Fruit fly (Drosophila melanogaster): ENCODE measurements around the gene CG43091.
A peak's percentile ranks its signal among the peaks of the same experiment; 100 is the strongest.

Gene CG43091

DNA sequence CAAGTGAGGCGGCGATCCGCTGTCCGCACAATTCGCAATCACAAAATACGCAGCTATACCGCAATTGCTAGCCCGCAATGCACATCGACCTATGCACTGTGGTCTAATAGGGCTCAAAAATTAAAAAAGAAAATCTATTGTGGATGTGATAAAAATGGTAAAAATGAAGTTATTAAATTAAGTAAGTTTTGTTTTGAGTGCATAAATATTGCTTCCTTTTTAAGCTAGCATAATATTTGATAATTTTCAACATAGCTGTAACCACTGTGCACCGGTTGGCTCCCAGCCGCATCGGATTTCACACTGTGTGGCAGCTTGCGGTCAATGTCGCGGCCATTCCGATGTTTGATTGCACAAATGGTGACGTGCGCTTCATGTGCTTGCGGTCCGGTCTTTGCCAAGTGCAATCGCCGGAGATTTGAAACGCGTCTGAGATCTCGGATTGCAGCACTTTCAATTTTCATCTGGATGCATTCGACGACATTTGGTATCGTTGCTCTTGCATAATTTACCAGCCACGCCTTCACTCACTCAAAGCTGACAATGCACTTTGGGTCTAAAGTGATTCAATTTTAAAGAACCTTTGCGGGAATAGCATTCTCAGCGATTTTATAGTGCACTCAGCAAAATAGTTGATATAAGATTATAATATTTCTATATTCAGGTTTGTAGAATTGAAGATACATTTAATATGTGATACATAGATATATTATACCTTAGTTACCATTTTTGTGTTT is 48.1 kb upstream of the CG43091 start (continued):
- no peak for TF ChIP-seq CG1024 (GFP tag; IDR thresholded peaks at IDR 0.05)
- TF ChIP-seq CG34376 (GFP tag; optimal IDR thresholded peaks at IDR 0.05): no peak
- TF ChIP-seq gro (GFP tag; optimal IDR thresholded peaks at IDR 0.05): no peak
- no peak for TF ChIP-seq nau (GFP tag; optimal IDR thresholded peaks at IDR 0.05)
- no peak for TF ChIP-seq CG5245 (GFP tag; optimal IDR thresholded peaks at IDR 0.05)
- no peak; the same call in 1 of the 2 replicates for TF ChIP-seq chm (GFP tag; IDR thresholded peaks at IDR 0.05)
- peak; percentile 66; the same call in 2 of the 3 replicates for TF ChIP-seq zfh1 (GFP tag; IDR thresholded peaks at IDR 0.05)
- no peak for TF ChIP-seq CG7963 (GFP tag; IDR thresholded peaks at IDR 0.05; ENCODE audit: partially characterized antibody)
- no peak for TF ChIP-seq psq (GFP tag; optimal IDR thresholded peaks at IDR 0.05)
- no peak for TF ChIP-seq CG30431 (GFP tag; optimal IDR thresholded peaks at IDR 0.05)
- TF ChIP-seq CG10147 (GFP tag; optimal IDR thresholded peaks at IDR 0.05): no peak
- no peak for TF ChIP-seq Med (GFP tag)
- TF ChIP-seq CG9817 (tag; optimal IDR thresholded peaks at IDR 0.05): no peak
- no peak for TF ChIP-seq slp2 (GFP tag; optimal IDR thresholded peaks at IDR 0.05)
- TF ChIP-seq Mes4 (GFP tag; optimal IDR thresholded peaks at IDR 0.05): no peak
- 0 out of 3 replicates have a peak, but pooled peaks have one; percentile 22 for TF ChIP-seq ci (GFP tag; IDR thresholded peaks at IDR 0.05)
- no peak for TF ChIP-seq GATAe (GFP tag; conservative IDR thresholded peaks at IDR 0.05)
- 0 out of 2 replicates have a peak, but pooled peaks have one; percentile 51 for TF ChIP-seq CG17328 (GFP tag; IDR thresholded peaks at IDR 0.05)
- TF ChIP-seq CG1529 (GFP tag; optimal IDR thresholded peaks at IDR 0.05): no peak
- no peak for TF ChIP-seq D19A (tag; optimal IDR thresholded peaks at IDR 0.05)
- TF ChIP-seq CG14667 (GFP tag; IDR thresholded peaks at IDR 0.05): no peak; the same call in 1 of the 2 replicates
- TF ChIP-seq CG7357 (GFP tag; IDR thresholded peaks at IDR 0.05): peak; percentile 8; the same call in 1 of the 3 replicates
- TF ChIP-seq nmo (GFP tag; optimal IDR thresholded peaks at IDR 0.05): peak; percentile 34
- 0 out of 2 replicates have a peak, but pooled peaks have one; percentile 41 for TF ChIP-seq E2f1 (GFP tag; IDR thresholded peaks at IDR 0.05)
- TF ChIP-seq CG17568 (GFP tag; optimal IDR thresholded peaks at IDR 0.05): no peak
- TF ChIP-seq Ptx1 (GFP tag; IDR thresholded peaks at IDR 0.05): 0 out of 2 replicates have a peak, but pooled peaks have one; percentile 12
- TF ChIP-seq br (optimal IDR thresholded peaks at IDR 0.05): no peak
- TF ChIP-seq zen (tag; optimal IDR thresholded peaks at IDR 0.05): peak; percentile 42
- TF ChIP-seq BtbVII (GFP tag; optimal IDR thresholded peaks at IDR 0.05): no peak
- no peak for TF ChIP-seq Bgb (GFP tag; IDR thresholded peaks at IDR 0.05; ENCODE audit: partially characterized antibody)
- no peak for TF ChIP-seq CG11723 (GFP tag; optimal IDR thresholded peaks at IDR 0.05)
- TF ChIP-seq CG18262 (tag; optimal IDR thresholded peaks at IDR 0.05): no peak
- no peak for TF ChIP-seq CG43689 (GFP tag; IDR thresholded peaks at IDR 0.05)
- no peak for TF ChIP-seq corto (GFP tag; optimal IDR thresholded peaks at IDR 0.05)
- TF ChIP-seq CG3065 (GFP tag; optimal IDR thresholded peaks at IDR 0.05): no peak
- TF ChIP-seq sens-2 (GFP tag; IDR thresholded peaks at IDR 0.05): 0 out of 2 replicates have a peak, but pooled peaks have one; percentile 5
- no peak for TF ChIP-seq CG12769 (tag; optimal IDR thresholded peaks at IDR 0.05)
- no peak for TF ChIP-seq onecut (GFP tag; IDR thresholded peaks at IDR 0.05)
- peak; percentile 31 for TF ChIP-seq dmrt11E (tag; optimal IDR thresholded peaks at IDR 0.05)
- TF ChIP-seq ase (GFP tag; IDR thresholded peaks at IDR 0.05): no peak
- TF ChIP-seq CG15601 (tag; optimal IDR thresholded peaks at IDR 0.05): no peak
- 0 out of 2 replicates have a peak, but pooled peaks have one; percentile 46 for TF ChIP-seq HLH3B (GFP tag; IDR thresholded peaks at IDR 0.05)
- peak; percentile 0 for TF ChIP-seq chn (GFP tag; optimal IDR thresholded peaks at IDR 0.05)
- no peak for TF ChIP-seq Kr (GFP tag; optimal IDR thresholded peaks at IDR 0.05)
- TF ChIP-seq hb (GFP tag; IDR thresholded peaks at IDR 0.05; ENCODE audit: partially characterized antibody): no peak
- TF ChIP-seq CG11695 (GFP tag; IDR thresholded peaks at IDR 0.05): 0 out of 3 replicates have a peak, but pooled peaks have one; percentile 16
- no peak for TF ChIP-seq CG16779 (GFP tag; IDR thresholded peaks at IDR 0.05)
- no peak for TF ChIP-seq CG33213 (GFP tag; optimal IDR thresholded peaks at IDR 0.05)
- TF ChIP-seq CG8765 (GFP tag; IDR thresholded peaks at IDR 0.05): peak; percentile 62
- peak; percentile 65 for TF ChIP-seq CG4404 (GFP tag; IDR thresholded peaks at IDR 0.05)

Data from whole organism, embryonic.